Worm (Caenorhabditis elegans): Measurements from ENCODE around the gene rsp-1.

Gene rsp-1

DNA sequence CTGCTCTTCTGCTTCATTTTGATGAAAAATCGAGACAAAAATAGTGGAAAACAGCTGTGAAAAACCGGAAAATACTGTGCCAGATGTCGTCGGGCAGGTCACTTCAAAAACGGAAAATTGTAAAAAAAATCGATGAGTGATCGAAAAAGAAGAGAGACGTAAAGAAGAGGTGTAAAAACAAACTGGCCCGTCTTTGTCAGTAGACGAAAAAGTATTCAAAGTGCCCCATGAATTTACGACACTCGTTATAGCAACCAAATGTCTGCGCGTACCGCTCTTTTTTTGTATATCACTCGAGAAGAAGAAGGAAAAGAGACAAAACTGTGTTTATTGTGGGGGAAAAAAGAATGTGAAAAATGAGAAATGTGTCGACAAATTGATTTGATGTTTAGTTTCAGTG is 32.0 kb downstream of the rsp-1 start, which contains the start of gene twk-5:
twk-5 (minus strand) TSS at position 101 of the 400 bp plus-strand sequence.
- TF ChIP-seq cnd-1 (tag; optimal IDR thresholded peaks at IDR 0.05): no peak
- TF ChIP-seq ceh-39 (tag; optimal IDR thresholded peaks at IDR 0.05): no peak
- no peak for TF ChIP-seq hlh-1 (tag; optimal IDR thresholded peaks at IDR 0.05)
- no peak for TF ChIP-seq lsy-2 (tag; optimal IDR thresholded peaks at IDR 0.05)
- TF ChIP-seq tbx-8 (GFP tag; optimal IDR thresholded peaks at IDR 0.05): no peak
- TF ChIP-seq unc-39 (tag; optimal IDR thresholded peaks at IDR 0.05): no peak
- no peak for TF ChIP-seq elt-1 (tag; optimal IDR thresholded peaks at IDR 0.05; ENCODE audit: borderline replicate concordance, insufficient read depth)
- TF ChIP-seq nhr-237 (tag; optimal IDR thresholded peaks at IDR 0.05): no peak
- no peak for TF ChIP-seq sem-2 (GFP tag; optimal IDR thresholded peaks at IDR 0.05)
- TF ChIP-seq unc-120 (tag; optimal IDR thresholded peaks at IDR 0.05; ENCODE audit: poor library complexity, severe bottlenecking): no peak
- no peak for TF ChIP-seq M03D4.4 (tag; optimal IDR thresholded peaks at IDR 0.05)
- no peak for TF ChIP-seq unc-62 (GFP tag; optimal IDR thresholded peaks at IDR 0.05)
- no peak for TF ChIP-seq ham-2 (GFP tag; optimal IDR thresholded peaks at IDR 0.05)
- TF ChIP-seq bed-3 (GFP tag; optimal IDR thresholded peaks at IDR 0.05): no peak
- TF ChIP-seq mab-5 (tag; optimal IDR thresholded peaks at IDR 0.05): no peak
- no peak for TF ChIP-seq ztf-11 (tag; optimal IDR thresholded peaks at IDR 0.05)
- no peak for TF ChIP-seq flh-1 (GFP tag; optimal IDR thresholded peaks at IDR 0.05)
- no peak for TF ChIP-seq pha-4 (tag; optimal IDR thresholded peaks at IDR 0.05)

DNA sequence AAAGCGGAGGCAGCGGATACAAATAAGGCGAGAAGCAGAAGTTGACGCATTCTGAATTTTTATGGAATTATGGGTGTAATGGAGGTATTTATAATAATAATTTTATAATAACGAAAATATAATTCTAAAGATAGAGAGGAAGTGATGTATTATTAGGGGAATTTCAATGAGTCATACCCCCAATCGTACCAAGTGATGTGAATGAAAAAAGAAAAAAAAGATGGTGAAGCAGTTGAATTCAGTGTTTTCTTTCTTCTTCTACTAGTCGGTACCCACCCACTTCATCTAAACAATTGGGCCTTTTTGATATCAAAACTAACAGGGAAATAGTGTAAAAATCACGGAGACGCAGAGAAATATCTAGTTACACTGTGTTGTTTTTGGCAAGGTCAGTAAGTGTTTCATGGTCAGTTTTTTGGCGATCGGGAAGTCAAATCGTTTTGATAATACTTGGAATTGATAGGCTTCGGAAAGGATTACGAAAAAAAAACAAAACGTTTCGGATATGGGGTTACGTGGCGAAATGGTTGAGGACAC is 33.6 kb downstream of the rsp-1 start, which contains the start of gene ttr-18:
ttr-18 (minus strand) TSS at position 51 of the 537 bp plus-strand sequence.
- TF ChIP-seq snpc-4 (tag; optimal IDR thresholded peaks at IDR 0.05): no peak
- TF ChIP-seq nhr-237 (tag; optimal IDR thresholded peaks at IDR 0.05): no peak
- no peak for TF ChIP-seq mab-5 (tag; optimal IDR thresholded peaks at IDR 0.05)
- TF ChIP-seq sem-2 (GFP tag; optimal IDR thresholded peaks at IDR 0.05): no peak
- TF ChIP-seq unc-120 (tag; optimal IDR thresholded peaks at IDR 0.05; ENCODE audit: poor library complexity, severe bottlenecking): no peak
- TF ChIP-seq unc-39 (tag; optimal IDR thresholded peaks at IDR 0.05): no peak
- TF ChIP-seq M03D4.4 (tag; optimal IDR thresholded peaks at IDR 0.05): no peak
- TF ChIP-seq pha-4 (tag; optimal IDR thresholded peaks at IDR 0.05): no peak
- TF ChIP-seq cnd-1 (tag; optimal IDR thresholded peaks at IDR 0.05): no peak
- no peak for TF ChIP-seq blmp-1 (tag; optimal IDR thresholded peaks at IDR 0.05)
- no peak for TF ChIP-seq ces-1 (GFP tag; optimal IDR thresholded peaks at IDR 0.05)
- TF ChIP-seq nhr-12 (tag; optimal IDR thresholded peaks at IDR 0.05): no peak
- no peak for TF ChIP-seq elt-3 (tag; optimal IDR thresholded peaks at IDR 0.05)

- no peak for TF ChIP-seq zip-8 (tag; optimal IDR thresholded peaks at IDR 0.05)
- no peak for TF ChIP-seq ceh-83 (GFP tag; optimal IDR thresholded peaks at IDR 0.05)
- no peak for TF ChIP-seq nhr-76 (tag; optimal IDR thresholded peaks at IDR 0.05)
- TF ChIP-seq mab-5 (tag; optimal IDR thresholded peaks at IDR 0.05): no peak
- TF ChIP-seq nhr-2 (tag; optimal IDR thresholded peaks at IDR 0.05): no peak
- TF ChIP-seq M03D4.4 (tag; optimal IDR thresholded peaks at IDR 0.05): no peak
- no peak for TF ChIP-seq mls-2 (tag; optimal IDR thresholded peaks at IDR 0.05)
- TF ChIP-seq ceh-43 (GFP tag; optimal IDR thresholded peaks at IDR 0.05): no peak
- TF ChIP-seq lin-13 (tag; optimal IDR thresholded peaks at IDR 0.05): no peak
- TF ChIP-seq unc-39 (tag; optimal IDR thresholded peaks at IDR 0.05): no peak
- no peak for TF ChIP-seq elt-1 (tag; optimal IDR thresholded peaks at IDR 0.05; ENCODE audit: borderline replicate concordance, insufficient read depth)
- no peak for TF ChIP-seq nhr-12 (tag; optimal IDR thresholded peaks at IDR 0.05)
- TF ChIP-seq lin-32 (GFP tag; optimal IDR thresholded peaks at IDR 0.05): no peak
- TF ChIP-seq pha-4 (tag; optimal IDR thresholded peaks at IDR 0.05): no peak
Measured at ce11 chrII:11487999-11488398, 34.8 kb downstream of the rsp-1 start, which contains the start of gene B0334.13. Gene B0334.13, plus strand, starts transcription at chrII:11488299.

ce11 chrII:11492843-11493242 is 39.7 kb downstream of the rsp-1 start, which contains the start of gene hacl-1:
Gene hacl-1, minus strand, starts transcription at chrII:11492963.
- TF ChIP-seq elt-3 (tag; optimal IDR thresholded peaks at IDR 0.05): no peak
- no peak for TF ChIP-seq sem-2 (GFP tag; optimal IDR thresholded peaks at IDR 0.05)
- no peak for TF ChIP-seq unc-120 (tag; optimal IDR thresholded peaks at IDR 0.05; ENCODE audit: poor library complexity, severe bottlenecking)
- no peak for TF ChIP-seq ham-2 (GFP tag; optimal IDR thresholded peaks at IDR 0.05)
- no peak for TF ChIP-seq lin-32 (GFP tag; optimal IDR thresholded peaks at IDR 0.05)
- TF ChIP-seq flh-1 (GFP tag; optimal IDR thresholded peaks at IDR 0.05): no peak

DNA sequence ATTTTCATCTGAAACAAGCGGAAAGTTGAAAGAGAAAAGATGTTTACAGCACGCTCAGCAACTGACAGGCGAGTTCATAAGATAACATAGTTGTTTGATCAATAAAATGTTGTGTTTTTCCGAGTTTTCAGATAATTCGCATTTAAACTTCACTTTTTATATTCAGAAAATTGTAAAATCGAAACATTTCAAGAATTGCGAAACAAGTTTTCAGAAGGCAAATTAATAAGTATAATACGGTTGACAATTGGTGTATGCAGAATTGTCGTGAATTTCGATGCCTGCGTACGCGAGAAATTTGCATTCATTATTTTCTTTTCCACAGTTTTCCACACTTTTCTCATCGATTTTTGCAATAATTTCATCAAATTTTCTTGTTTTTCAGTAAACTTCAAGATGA is 42.1 kb downstream of the rsp-1 start, which contains the start of the genes ooc-3 and B0334.4:
ooc-3 (minus strand) TSS at position 15 of the 400 bp plus-strand sequence.
B0334.4 (plus strand) TSS at position 386 of the 400 bp plus-strand sequence.
- TF ChIP-seq sptf-1 (tag; optimal IDR thresholded peaks at IDR 0.05) (no peak), ces-1 (GFP tag; optimal IDR thresholded peaks at IDR 0.05) (peak; percentile 94), lsy-2 (tag; optimal IDR thresholded peaks at IDR 0.05) (peak; percentile 91), unc-120 (tag; optimal IDR thresholded peaks at IDR 0.05; ENCODE audit: poor library complexity, severe bottlenecking) (no peak)

Data from whole organism, mixed stage, embryonic.